Worm (Caenorhabditis elegans): ENCODE measurements around the gene srt-33.

- TF ChIP-seq rnt-1 (tag; optimal IDR thresholded peaks at IDR 0.05) (no peak), tbx-2 (tag; optimal IDR thresholded peaks at IDR 0.05) (no peak), ceh-82 (tag; optimal IDR thresholded peaks at IDR 0.05) (no peak), nhr-12 (tag; optimal IDR thresholded peaks at IDR 0.05) (no peak), snpc-4 (tag; optimal IDR thresholded peaks at IDR 0.05) (no peak), nhr-237 (tag; optimal IDR thresholded peaks at IDR 0.05) (no peak), swsn-7 (tag; optimal IDR thresholded peaks at IDR 0.05) (no peak), nhr-76 (tag; optimal IDR thresholded peaks at IDR 0.05) (no peak)
Observed at ce11 chrV:14312695-14313094, 33.0 kb upstream of the srt-33 start, which contains the start of gene F14D7.8.

All from whole organism, L1 larva.